Fruit fly (Drosophila melanogaster): ENCODE data around the gene CG3309.

- TF ChIP-seq lz (GFP tag; optimal IDR thresholded peaks at IDR 0.05): no peak
- no peak for TF ChIP-seq Blimp-1 (GFP tag; optimal IDR thresholded peaks at IDR 0.05)
- TF ChIP-seq vri (GFP tag; optimal IDR thresholded peaks at IDR 0.05): no peak
- no peak for TF ChIP-seq Sox15 (GFP tag; optimal IDR thresholded peaks at IDR 0.05)
- TF ChIP-seq CG3919 (GFP tag; optimal IDR thresholded peaks at IDR 0.05): no peak
- no peak for TF ChIP-seq CG3032 (tag; optimal IDR thresholded peaks at IDR 0.05)
- no peak for TF ChIP-seq CG10631 (GFP tag; optimal IDR thresholded peaks at IDR 0.05)
- TF ChIP-seq CG31627 (GFP tag; optimal IDR thresholded peaks at IDR 0.05): no peak
Observed at dm6 chrX:5337316-5337715, 8.2 kb upstream of the CG3309 start.

Measured in whole organism, prepupa.